Worm (Caenorhabditis elegans) whole organism, L1 larva: ENCODE data around the gene srt-59.

Source experiments
- C16A3.4 ChIP-seq: fragments of 150-350 bp; optimal IDR thresholded peaks from 2 replicates; lab custom pipeline; 2014; ENCODE audit warnings: missing biosample characterization, missing genetic modification characterization
- ama-1 ChIP-seq: fragments of 150-350 bp; optimal IDR thresholded peaks from 2 replicates; lab custom pipeline; 2014
- ceh-88 ChIP-seq: fragments of 200-800 bp; sonication (Bioruptor generic); IDR thresholded peaks from 2 replicates; pipeline ENCODE4 v1.3.6; 2022; ENCODE audit warnings: missing genetic modification characterization, missing compliant biosample characterization
- ceh-90 ChIP-seq: sonication (generic microtip); optimal IDR thresholded peaks from 2 replicates; lab custom pipeline; 2016; ENCODE audit warnings: missing genetic modification characterization, missing compliant biosample characterization
- dpl-1 ChIP-seq, 3 experiments: fragments of 150-350 bp in 2 of 3; sonication (generic microtip) in 1 of 3; optimal IDR thresholded peaks; 2 replicates each; lab custom pipeline; 2014 to 2017; ENCODE audit warnings: missing biosample characterization in 3 of 3, missing genetic modification characterization in 3 of 3, missing genetic modification reagents in 3 of 3
- dsc-1 ChIP-seq: sonication (generic microtip); optimal IDR thresholded peaks from 2 replicates; lab custom pipeline; 2016; ENCODE audit warnings: mild to moderate bottlenecking, missing genetic modification characterization, missing compliant biosample characterization
- efl-1 ChIP-seq, 4 experiments: fragments of 150-350 bp; optimal IDR thresholded peaks in 3 of 4; peaks in 1 of 4; 1 replicate in 1 of 4; 2 replicates in 3 of 4; lab custom pipeline; 2014; ENCODE audit warnings: missing biosample characterization in 2 of 4, missing genetic modification characterization in 2 of 4, missing genetic modification reagents in 2 of 4
- efl-3 ChIP-seq: fragments of 200-800 bp; sonication (Bioruptor generic); optimal IDR thresholded peaks from 2 replicates; lab custom pipeline; 2018; ENCODE audit warnings: mild to moderate bottlenecking, missing genetic modification characterization, missing compliant biosample characterization
- egl-13 ChIP-seq: sonication (generic microtip); optimal IDR thresholded peaks from 2 replicates; lab custom pipeline; 2016; ENCODE audit warnings: missing genotype, missing genetic modification reagents, missing genetic modification characterization, missing compliant biosample characterization
- egl-27 ChIP-seq, 2 experiments: fragments of 150-350 bp in 1 of 2; sonication (generic microtip); optimal IDR thresholded peaks; 3 replicates each; lab custom pipeline; 2017 to 2018; ENCODE audit warnings: missing biosample characterization in 2 of 2, missing genetic modification characterization in 2 of 2, missing genetic modification reagents in 2 of 2
- ets-5 ChIP-seq: fragments of 200-800 bp; sonication (Bioruptor generic); IDR thresholded peaks from 2 replicates; pipeline ENCODE4 v1.3.6; 2022; ENCODE audit warnings: missing genetic modification characterization, missing compliant biosample characterization
- fkh-8 ChIP-seq: sonication (generic microtip); optimal IDR thresholded peaks from 2 replicates; lab custom pipeline; 2016; ENCODE audit warnings: mild to moderate bottlenecking, missing genetic modification characterization, missing compliant biosample characterization
- grh-1 ChIP-seq: fragments of 200-800 bp; sonication (Bioruptor generic); IDR thresholded peaks from 2 replicates; pipeline ENCODE4 v1.3.6; 2022; ENCODE audit warnings: missing genetic modification reagents, missing genetic modification characterization, missing compliant biosample characterization
- hlh-17 ChIP-seq: fragments of 200-800 bp; sonication (Bioruptor generic); optimal IDR thresholded peaks from 2 replicates; lab custom pipeline; 2018; ENCODE audit warnings: missing genetic modification characterization, mild to moderate bottlenecking, missing compliant biosample characterization, moderate library complexity, borderline replicate concordance
- hpl-2 ChIP-seq: fragments of 150-350 bp; optimal IDR thresholded peaks from 2 replicates; lab custom pipeline; 2014; ENCODE audit warnings: missing biosample characterization, missing genetic modification reagents, missing genetic modification characterization
- irx-1 ChIP-seq: sonication (generic microtip); optimal IDR thresholded peaks from 2 replicates; lab custom pipeline; 2016; ENCODE audit warnings: missing genetic modification characterization, missing compliant biosample characterization
- jun-1 ChIP-seq: fragments of 150-350 bp; optimal IDR thresholded peaks from 2 replicates; lab custom pipeline; 2014; ENCODE audit warnings: missing biosample characterization, missing genetic modification reagents, missing genetic modification characterization
- lin-13 ChIP-seq: fragments of 150-350 bp; optimal IDR thresholded peaks from 2 replicates; lab custom pipeline; 2014; ENCODE audit warnings: missing biosample characterization, missing genetic modification reagents, missing genetic modification characterization
- lin-14 ChIP-seq: fragments of 200-800 bp; sonication (Bioruptor generic); optimal IDR thresholded peaks from 2 replicates; lab custom pipeline; 2018; ENCODE audit warnings: mild to moderate bottlenecking, missing genetic modification characterization, moderate library complexity, missing compliant biosample characterization
- lin-39 ChIP-seq: fragments of 150-350 bp; optimal IDR thresholded peaks from 2 replicates; lab custom pipeline; 2014; ENCODE audit warnings: missing biosample characterization, missing genetic modification reagents, missing genetic modification characterization
- mab-9 ChIP-seq: fragments of 200-800 bp; sonication (Bioruptor generic); IDR thresholded peaks from 2 replicates; pipeline ENCODE4 v1.3.6; 2022; ENCODE audit warnings: missing genetic modification reagents, missing genetic modification characterization, missing compliant biosample characterization
- mef-2 ChIP-seq: fragments of 150-350 bp; optimal IDR thresholded peaks from 2 replicates; lab custom pipeline; 2014; ENCODE audit warnings: missing biosample characterization, missing genetic modification characterization
- mep-1 ChIP-seq: fragments of 150-350 bp; optimal IDR thresholded peaks from 2 replicates; lab custom pipeline; 2014; ENCODE audit warnings: missing biosample characterization, missing genetic modification characterization
- nhr-11 ChIP-seq: fragments of 150-350 bp; optimal IDR thresholded peaks from 2 replicates; lab custom pipeline; 2014; ENCODE audit warnings: missing biosample characterization, missing genetic modification characterization
- nhr-12 ChIP-seq: sonication (generic microtip); optimal IDR thresholded peaks from 2 replicates; lab custom pipeline; 2017; ENCODE audit warnings: missing biosample characterization, missing genetic modification characterization
- nhr-19 ChIP-seq: fragments of 200-800 bp; sonication (Bioruptor generic); conservative IDR thresholded peaks from 2 replicates; pipeline ENCODE4 v1.3.6; 2022; ENCODE audit warnings: missing genetic modification characterization, missing compliant biosample characterization
- nhr-20 ChIP-seq: sonication (generic microtip); optimal IDR thresholded peaks from 2 replicates; lab custom pipeline; 2016; ENCODE audit warnings: mild to moderate bottlenecking, missing genetic modification characterization, missing compliant biosample characterization
- nhr-237 ChIP-seq: fragments of 150-350 bp; optimal IDR thresholded peaks from 2 replicates; lab custom pipeline; 2014; ENCODE audit warnings: missing biosample characterization, missing genetic modification characterization
- nhr-47 ChIP-seq: sonication (generic microtip); optimal IDR thresholded peaks from 2 replicates; lab custom pipeline; 2016; ENCODE audit warnings: mild to moderate bottlenecking, missing genetic modification characterization, moderate library complexity, missing compliant biosample characterization
- nhr-71 ChIP-seq: sonication (generic microtip); optimal IDR thresholded peaks from 2 replicates; lab custom pipeline; 2016; ENCODE audit warnings: mild to moderate bottlenecking, missing genetic modification characterization, moderate library complexity, missing compliant biosample characterization
- nhr-76 ChIP-seq: sonication (generic microtip); optimal IDR thresholded peaks from 2 replicates; lab custom pipeline; 2017; ENCODE audit warnings: missing biosample characterization, missing genetic modification characterization
- nhr-77 ChIP-seq: fragments of 150-350 bp; optimal IDR thresholded peaks from 2 replicates; lab custom pipeline; 2014; ENCODE audit warnings: missing biosample characterization, missing genetic modification characterization
- nhr-84 ChIP-seq: sonication (generic microtip); optimal IDR thresholded peaks from 2 replicates; lab custom pipeline; 2017; ENCODE audit warnings: missing biosample characterization, missing genetic modification characterization
- nhr-85 ChIP-seq: sonication (generic microtip); peaks from one replicate; lab custom pipeline; 2016; ENCODE audit warnings: missing genetic modification characterization, inconsistent platforms, missing compliant biosample characterization
- pag-3 ChIP-seq: sonication (generic microtip); optimal IDR thresholded peaks from 2 replicates; lab custom pipeline; 2017; ENCODE audit warnings: missing genetic modification characterization, mild to moderate bottlenecking, missing compliant biosample characterization, antibody characterized with exemption, borderline replicate concordance; ENCODE audit not compliant: insufficient read depth
- pax-3 ChIP-seq: fragments of 200-800 bp; sonication (Bioruptor generic); optimal IDR thresholded peaks from 2 replicates; lab custom pipeline; 2018; ENCODE audit warnings: mild to moderate bottlenecking, missing genetic modification characterization, moderate library complexity, missing compliant biosample characterization
- pqm-1 ChIP-seq: sonication (generic microtip); optimal IDR thresholded peaks from 3 replicates; lab custom pipeline; 2017; ENCODE audit warnings: missing biosample characterization, missing genetic modification characterization
- rnt-1 ChIP-seq: sonication (generic microtip); optimal IDR thresholded peaks from 2 replicates; lab custom pipeline; 2016; ENCODE audit warnings: mild to moderate bottlenecking, missing genetic modification characterization, moderate library complexity, missing compliant biosample characterization
- snu-23 ChIP-seq: sonication (generic microtip); optimal IDR thresholded peaks from 2 replicates; lab custom pipeline; 2016; ENCODE audit warnings: missing genetic modification characterization, missing compliant biosample characterization
- sox-4 ChIP-seq: sonication (generic microtip); optimal IDR thresholded peaks from 2 replicates; lab custom pipeline; 2016; ENCODE audit warnings: missing genetic modification characterization, missing compliant biosample characterization
- sptf-1 ChIP-seq: fragments of 150-350 bp; optimal IDR thresholded peaks from 2 replicates; lab custom pipeline; 2014; ENCODE audit warnings: missing biosample characterization, missing genetic modification characterization
- tlp-1 ChIP-seq: fragments of 150-350 bp; optimal IDR thresholded peaks from 2 replicates; lab custom pipeline; 2014; ENCODE audit warnings: missing biosample characterization, missing genetic modification characterization
- unc-130 ChIP-seq: fragments of 150-350 bp; optimal IDR thresholded peaks from 2 replicates; lab custom pipeline; 2017; ENCODE audit warnings: missing biosample characterization, missing genetic modification characterization, inconsistent platforms
- xbp-1 ChIP-seq: sonication (generic microtip); optimal IDR thresholded peaks from 2 replicates; lab custom pipeline; 2016; ENCODE audit warnings: missing genetic modification characterization, missing compliant biosample characterization
- ztf-11 ChIP-seq, 2 experiments: sonication (generic microtip); optimal IDR thresholded peaks; 2 replicates each; lab custom pipeline; 2016 to 2017; ENCODE audit warnings: missing genetic modification characterization in 2 of 2, missing biosample characterization in 1 of 2, missing compliant biosample characterization in 1 of 2

The srt-59 gene

DNA sequence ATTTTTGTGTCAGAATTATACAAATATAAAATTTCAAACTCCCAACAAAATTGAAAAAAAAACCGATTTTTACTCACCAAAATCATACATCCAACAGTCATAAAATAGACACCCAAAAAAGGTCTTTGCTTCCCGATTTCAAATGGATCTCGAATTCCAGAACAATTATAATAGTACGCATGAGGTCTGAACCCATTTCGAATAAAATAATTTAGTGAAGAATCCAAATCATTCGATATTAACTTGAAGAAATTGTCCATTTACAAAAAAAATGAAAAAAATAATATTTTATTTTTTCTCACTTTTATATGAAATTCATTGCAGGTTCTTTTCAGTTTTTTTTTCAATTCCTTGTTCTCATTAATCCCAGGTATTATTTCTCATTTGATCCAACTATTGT lies at the start of gene srt-59:
TSS of gene srt-59 (minus strand) at position 101 of the 400 bp plus-strand sequence.
- no peak for TF ChIP-seq nhr-84 (tag; lab: Kevin White, UChicago)
- TF ChIP-seq lin-39 (tag; lab: Kevin White, UChicago): no peak
- no peak for TF ChIP-seq irx-1 (tag; lab: Kevin White, UChicago)
- no peak for TF ChIP-seq nhr-47
- TF ChIP-seq sptf-1 (tag; lab: Kevin White, UChicago): no peak
- no peak for TF ChIP-seq hlh-17
- TF ChIP-seq mab-9 (GFP tag; lab: Robert Waterston, UW): no peak
- no peak for TF ChIP-seq mep-1 (tag; lab: Kevin White, UChicago)
- no peak for TF ChIP-seq nhr-85 (tag; lab: Kevin White, UChicago)
- TF ChIP-seq nhr-237 (tag; lab: Kevin White, UChicago): no peak
- TF ChIP-seq nhr-20 (tag; lab: Kevin White, UChicago): no peak
- TF ChIP-seq ets-5 (GFP tag; lab: Robert Waterston, UW): no peak
- TF ChIP-seq C16A3.4 (tag; lab: Kevin White, UChicago): no peak
- TF ChIP-seq nhr-12 (tag; lab: Kevin White, UChicago): no peak
- no peak for TF ChIP-seq tlp-1
- TF ChIP-seq, all 84 proteins: peak for 0

DNA sequence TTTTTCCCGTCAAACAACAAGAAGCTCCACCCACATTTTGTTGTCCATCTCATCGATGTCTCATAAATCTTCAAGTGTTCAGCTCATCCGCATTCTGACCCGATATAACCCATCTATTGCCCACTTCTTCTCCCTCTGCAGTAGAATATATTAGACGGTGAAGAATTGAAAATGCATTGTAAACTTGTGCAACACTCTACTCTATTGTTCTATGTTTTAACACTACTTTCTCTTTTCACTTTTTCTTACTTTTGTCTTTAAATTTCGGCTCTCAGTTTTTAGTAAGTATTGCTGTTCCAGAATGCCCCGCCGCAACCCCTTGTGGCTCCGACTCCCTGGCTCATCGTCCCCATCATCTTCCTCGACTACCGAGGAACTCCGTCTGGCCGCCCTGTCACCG lies 47.9 kb upstream of the srt-59 start, which contains the start of gene K11H12.9:
TSS of gene K11H12.9 (plus strand) at position 301 of the 400 bp plus-strand sequence.
- TF ChIP-seq rnt-1 (tag; lab: Kevin White, UChicago) (no peak), efl-1 (optimal IDR thresholded peaks at IDR 0.05; lab: Kevin White, UChicago) (no peak), efl-1 (GFP tag; optimal IDR thresholded peaks at IDR 0.05 in 1 of 2; lab: Kevin White, UChicago) (peak in 1 of 2 experiments; percentile 41), unc-130 (tag; lab: Kevin White, UChicago) (no peak), mef-2 (tag; lab: Kevin White, UChicago) (no peak)

DNA sequence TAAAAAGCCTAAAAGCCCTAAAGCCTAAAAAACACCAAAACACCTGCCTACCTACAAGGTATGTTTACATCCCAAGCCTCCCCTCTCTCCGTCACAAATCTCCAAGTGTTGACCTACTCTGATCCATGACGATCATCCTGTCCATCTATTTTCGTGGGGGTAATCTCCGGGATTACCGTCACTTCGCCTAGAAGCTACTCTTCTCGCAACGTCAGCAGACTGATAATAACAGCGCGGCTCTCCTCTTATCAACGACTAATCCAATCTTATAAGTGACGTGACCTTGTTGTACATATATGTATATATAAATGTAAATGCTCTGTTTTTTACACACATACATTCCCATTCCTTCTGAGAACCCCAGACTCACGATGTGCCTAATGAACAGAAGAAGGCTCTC lies 46.9 kb upstream of the srt-59 start:
- TF ChIP-seq nhr-47 (peak; percentile 18), dsc-1 (tag; lab: Kevin White, UChicago) (peak; percentile 78), pax-3 (tag; lab: Kevin White, UChicago) (peak; percentile 39), lin-13 (GFP tag; lab: Kevin White, UChicago) (no peak), fkh-8 (peak; percentile 59), tlp-1 (no peak)
- TF ChIP-seq, all 84 proteins: peak for 4

DNA sequence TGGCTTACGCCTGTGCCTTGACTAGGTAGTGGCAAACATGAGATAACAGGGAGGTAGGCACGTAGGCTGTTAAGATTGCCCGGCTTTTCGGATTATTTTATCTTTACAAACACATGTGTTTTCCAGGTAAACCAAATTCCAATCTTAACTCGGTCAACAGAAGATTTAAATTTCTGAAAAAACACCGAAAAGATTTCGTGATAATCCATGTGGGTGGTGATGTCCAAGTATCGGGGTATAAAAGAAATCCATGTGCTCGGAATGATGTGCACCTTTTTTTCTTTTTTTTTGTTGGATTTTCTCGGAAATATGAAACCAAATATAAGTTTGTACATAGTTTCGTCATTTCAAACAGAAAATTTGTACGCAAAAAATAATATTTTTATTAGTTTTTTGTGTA lies 42.0 kb upstream of the srt-59 start:
- peak; percentile 28 for TF ChIP-seq nhr-47
- TF ChIP-seq nhr-76: no peak
- TF ChIP-seq pqm-1 (tag; lab: Kevin White, UChicago): no peak
- TF ChIP-seq nhr-77: no peak
- TF ChIP-seq dsc-1 (tag; lab: Kevin White, UChicago): peak; percentile 87
- TF ChIP-seq irx-1 (tag; lab: Kevin White, UChicago): no peak
- TF ChIP-seq mep-1 (tag; lab: Kevin White, UChicago): no peak
- no peak for TF ChIP-seq nhr-19
- no peak for TF ChIP-seq pag-3
- TF ChIP-seq dpl-1 (GFP tag; optimal IDR thresholded peaks at IDR 0.05; lab: Kevin White, UChicago): no peak
- no peak for TF ChIP-seq efl-3 (GFP tag; lab: Kevin White, UChicago)
- TF ChIP-seq pax-3 (tag; lab: Kevin White, UChicago): peak; percentile 27
- TF ChIP-seq nhr-71: peak; percentile 29
- TF ChIP-seq hpl-2 (GFP tag; lab: Kevin White, UChicago): no peak
- no peak for TF ChIP-seq ceh-90
- TF ChIP-seq sox-4 (tag; lab: Kevin White, UChicago): peak; percentile 62
- no peak for TF ChIP-seq lin-39 (tag; lab: Kevin White, UChicago)
- TF ChIP-seq, all 84 proteins: peak for 5

DNA sequence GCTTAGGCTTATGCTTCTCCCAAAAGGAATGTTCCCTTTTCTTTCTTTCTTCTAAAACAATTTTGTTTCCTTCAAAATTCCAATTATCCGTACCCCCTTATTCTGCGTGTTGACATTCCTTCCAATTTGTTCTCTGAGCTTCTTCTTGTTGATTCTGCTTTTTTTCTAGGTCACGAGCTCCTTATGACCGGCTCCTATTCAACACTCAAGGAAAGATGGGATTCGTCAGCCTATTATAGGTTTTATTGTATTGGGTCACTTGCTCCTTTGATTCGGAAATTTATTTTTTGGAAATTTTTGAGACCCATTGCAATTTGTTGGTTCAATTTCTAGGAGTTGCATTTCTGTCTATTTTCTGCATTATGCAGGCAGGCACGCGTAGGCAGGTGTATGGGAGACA lies 37.7 kb upstream of the srt-59 start:
- no peak for TF ChIP-seq grh-1 (GFP tag; lab: Robert Waterston, UW)
- TF ChIP-seq egl-27 (tag; optimal IDR thresholded peaks at IDR 0.05; lab: Kevin White, UChicago): no peak
- TF ChIP-seq ets-5 (GFP tag; lab: Robert Waterston, UW): no peak
- no peak for TF ChIP-seq nhr-237 (tag; lab: Kevin White, UChicago)
- no peak for TF ChIP-seq ceh-88 (GFP tag; lab: Robert Waterston, UW)
- no peak for TF ChIP-seq efl-1 (optimal IDR thresholded peaks at IDR 0.05; lab: Kevin White, UChicago)
- TF ChIP-seq efl-1 (GFP tag; optimal IDR thresholded peaks at IDR 0.05 in 1 of 2; lab: Kevin White, UChicago): no peak
- TF ChIP-seq nhr-19: no peak
- TF ChIP-seq pax-3 (tag; lab: Kevin White, UChicago): peak; percentile 59
- TF ChIP-seq fkh-8: no peak
- TF ChIP-seq jun-1 (tag; lab: Kevin White, UChicago): no peak
- TF ChIP-seq ama-1 (lab: Kevin White, UChicago): no peak
- no peak for TF ChIP-seq xbp-1 (tag; lab: Kevin White, UChicago)
- no peak for TF ChIP-seq nhr-76
- no peak for TF ChIP-seq ztf-11 (tag; optimal IDR thresholded peaks at IDR 0.05; lab: Kevin White, UChicago)
- no peak for TF ChIP-seq snu-23 (GFP tag; lab: Kevin White, UChicago)
- peak; percentile 18 for TF ChIP-seq lin-14 (GFP tag; lab: Kevin White, UChicago)
- no peak for TF ChIP-seq nhr-11 (tag; lab: Kevin White, UChicago)
- TF ChIP-seq dsc-1 (tag; lab: Kevin White, UChicago): peak; percentile 33
- TF ChIP-seq egl-13 (tag; lab: Kevin White, UChicago): no peak
